Comparison of ENCODE assay signal across 5 fruit fly cellular contexts in genomic region chr3R:20253818-20254217, dm6.
TF ChIP-seq lines count a peak whose summit lies in the region.

No protein-coding gene starts in this region.

- no peak for TF ChIP-seq CTCF in whole organism, embryonic (GFP tag; optimal IDR thresholded peaks at IDR 0.05; lab: Kevin White, UChicago)

TF ChIP-seq in whole organism, adult, 20 proteins besides CTCF, POLR2A, EP300 and RAD21:
- TF ChIP-seq CG1620 (GFP tag; optimal IDR thresholded peaks at IDR 0.05; lab: Kevin White, UChicago) (no peak), tj (GFP tag; optimal IDR thresholded peaks at IDR 0.05; lab: Kevin White, UChicago) (peak; percentile 3), cic (GFP tag; optimal IDR thresholded peaks at IDR 0.05; lab: Kevin White, UChicago) (peak; percentile 100), pad (GFP tag; optimal IDR thresholded peaks at IDR 0.05; lab: Kevin White, UChicago) (peak; percentile 69), CG7101 (tag; optimal IDR thresholded peaks at IDR 0.05; lab: Kevin White, UChicago) (peak; percentile 37), Mnt (GFP tag; optimal IDR thresholded peaks at IDR 0.05; lab: Kevin White, UChicago) (peak; percentile 35)

TF ChIP-seq in whole organism, embryonic, 481 proteins besides CTCF, POLR2A, EP300 and RAD21 (continues in another document):
- TF ChIP-seq Bgb (GFP tag; IDR thresholded peaks at IDR 0.05; lab: Robert Waterston, UW; ENCODE audit: partially characterized antibody): peak; percentile 11; the same call in 1 of the 2 replicates
- no peak for TF ChIP-seq Mes4 (GFP tag; optimal IDR thresholded peaks at IDR 0.05; lab: Kevin White, UChicago)
- peak; percentile 49 for TF ChIP-seq CG9215 (GFP tag; IDR thresholded peaks at IDR 0.05; lab: Robert Waterston, UW)
- TF ChIP-seq kah (GFP tag; optimal IDR thresholded peaks at IDR 0.05; lab: Kevin White, UChicago): peak; percentile 21
- peak; percentile 12; the same call in 1 of the 3 replicates for TF ChIP-seq sr (GFP tag; IDR thresholded peaks at IDR 0.05; lab: Robert Waterston, UW)
- no peak for TF ChIP-seq lov (optimal IDR thresholded peaks at IDR 0.05; lab: Kevin White, UChicago)
- no peak for TF ChIP-seq lov (GFP tag; IDR thresholded peaks at IDR 0.05; lab: Robert Waterston, UW)
- TF ChIP-seq CG3838 (GFP tag; optimal IDR thresholded peaks at IDR 0.05; lab: Kevin White, UChicago): no peak
- peak; percentile 80 for TF ChIP-seq CG12769 (tag; optimal IDR thresholded peaks at IDR 0.05; lab: Kevin White, UChicago)
- peak in 1 of 2 experiments; percentile 50 for TF ChIP-seq Eip74EF (GFP tag; optimal IDR thresholded peaks at IDR 0.05; lab: Kevin White, UChicago)
- TF ChIP-seq CG13894 (tag; optimal IDR thresholded peaks at IDR 0.05; lab: Kevin White, UChicago): peak; percentile 3
- TF ChIP-seq CG1602 (GFP tag; optimal IDR thresholded peaks at IDR 0.05; lab: Kevin White, UChicago): no peak
- TF ChIP-seq CG7745 (tag; optimal IDR thresholded peaks at IDR 0.05; lab: Kevin White, UChicago): peak; percentile 30
- TF ChIP-seq inv (GFP tag; IDR thresholded peaks at IDR 0.05; lab: Robert Waterston, UW; ENCODE audit: partially characterized antibody): no peak
- peak; percentile 15; the same call in 1 of the 3 replicates for TF ChIP-seq otp (GFP tag; IDR thresholded peaks at IDR 0.05; lab: Robert Waterston, UW)
- TF ChIP-seq hbn (GFP tag; IDR thresholded peaks at IDR 0.05; lab: Robert Waterston, UW; ENCODE audit: partially characterized antibody): peak; percentile 34; the same call in 1 of the 2 replicates
- peak; percentile 89 to 91 for TF ChIP-seq Trl (optimal IDR thresholded peaks at IDR 0.05; lab: Kevin White, UChicago)
- peak; percentile 40 for TF ChIP-seq Trl (GFP tag; optimal IDR thresholded peaks at IDR 0.05; lab: Kevin White, UChicago)
- 0 out of 3 replicates have a peak, but pooled peaks have one; percentile 30 for TF ChIP-seq so (GFP tag; IDR thresholded peaks at IDR 0.05; lab: Robert Waterston, UW)

TF ChIP-seq in whole organism, prepupa, 60 proteins besides CTCF, POLR2A, EP300 and RAD21:
- TF ChIP-seq CG16779 (tag; optimal IDR thresholded peaks at IDR 0.05; lab: Kevin White, UChicago) (peak; percentile 35), dsx (GFP tag; optimal IDR thresholded peaks at IDR 0.05; lab: Kevin White, UChicago; ENCODE audit: poor library complexity, severe bottlenecking) (peak; percentile 33), fkh (GFP tag; optimal IDR thresholded peaks at IDR 0.05; lab: Kevin White, UChicago) (peak; percentile 31), CG6163 (GFP tag; IDR thresholded peaks at IDR 0.05; lab: Robert Waterston, UW) (0 out of 3 replicates have a peak, but pooled peaks have one; percentile 7), CG11902 (GFP tag; optimal IDR thresholded peaks at IDR 0.05; lab: Kevin White, UChicago) (no peak), topi (GFP tag; optimal IDR thresholded peaks at IDR 0.05; lab: Kevin White, UChicago) (no peak), achi (GFP tag; optimal IDR thresholded peaks at IDR 0.05; lab: Kevin White, UChicago) (no peak), CG6808 (GFP tag; optimal IDR thresholded peaks at IDR 0.05; lab: Kevin White, UChicago) (no peak), CG3919 (GFP tag; optimal IDR thresholded peaks at IDR 0.05; lab: Kevin White, UChicago) (no peak), CG9139 (GFP tag; optimal IDR thresholded peaks at IDR 0.05; lab: Kevin White, UChicago) (no peak), Gug (GFP tag; IDR thresholded peaks at IDR 0.05; lab: Robert Waterston, UW) (no peak), CG6792 (GFP tag; optimal IDR thresholded peaks at IDR 0.05; lab: Kevin White, UChicago) (no peak)

TF ChIP-seq in whole organism, pupa, 21 proteins besides CTCF, POLR2A, EP300 and RAD21:
- TF ChIP-seq CG34367 (tag; optimal IDR thresholded peaks at IDR 0.05; lab: Kevin White, UChicago) (no peak), rn (GFP tag; IDR thresholded peaks at IDR 0.05; lab: Robert Waterston, UW) (no peak), CG9948 (tag; optimal IDR thresholded peaks at IDR 0.05; lab: Kevin White, UChicago) (no peak), CG32121 (GFP tag; IDR thresholded peaks at IDR 0.05; lab: Robert Waterston, UW) (no peak), CG4496 (GFP tag; IDR thresholded peaks at IDR 0.05; lab: Robert Waterston, UW) (peak; percentile 41; the same call in 2 of the 3 replicates), Pif1B (GFP tag; optimal IDR thresholded peaks at IDR 0.05; lab: Kevin White, UChicago) (peak; percentile 5), CG15710 (tag; optimal IDR thresholded peaks at IDR 0.05; lab: Kevin White, UChicago) (no peak), EcR (GFP tag; optimal IDR thresholded peaks at IDR 0.05; lab: Kevin White, UChicago) (peak; percentile 19), fd96Ca (GFP tag; IDR thresholded peaks at IDR 0.05; lab: Robert Waterston, UW) (no peak), CG8301 (tag; optimal IDR thresholded peaks at IDR 0.05; lab: Kevin White, UChicago) (no peak), CG14655 (GFP tag; optimal IDR thresholded peaks at IDR 0.05; lab: Kevin White, UChicago) (no peak), D1 (tag; optimal IDR thresholded peaks at IDR 0.05; lab: Kevin White, UChicago) (no peak), Pif1A (GFP tag; optimal IDR thresholded peaks at IDR 0.05; lab: Kevin White, UChicago) (no peak), CG8159 (tag; optimal IDR thresholded peaks at IDR 0.05; lab: Kevin White, UChicago) (no peak), CG17806 (tag; optimal IDR thresholded peaks at IDR 0.05; lab: Kevin White, UChicago) (no peak), CG10348 (GFP tag; IDR thresholded peaks at IDR 0.05; lab: Robert Waterston, UW) (no peak), Ets98B (GFP tag; IDR thresholded peaks at IDR 0.05; lab: Robert Waterston, UW) (peak; percentile 22; the same call in 1 of the 2 replicates), CG12605 (GFP tag; IDR thresholded peaks at IDR 0.05; lab: Robert Waterston, UW) (peak; percentile 13; the same call in 1 of the 2 replicates), gl (tag; optimal IDR thresholded peaks at IDR 0.05; lab: Kevin White, UChicago) (no peak), CG13204 (GFP tag; optimal IDR thresholded peaks at IDR 0.05; lab: Kevin White, UChicago) (peak; percentile 26), Snoo (tag; optimal IDR thresholded peaks at IDR 0.05; lab: Kevin White, UChicago) (no peak)

TF ChIP-seq in whole organism, wandering third instar larva, 38 proteins besides CTCF, POLR2A, EP300 and RAD21:
- TF ChIP-seq Hr83 (GFP tag; optimal IDR thresholded peaks at IDR 0.05; lab: Kevin White, UChicago; ENCODE audit: poor library complexity, severe bottlenecking): no peak
- TF ChIP-seq Dif (GFP tag; optimal IDR thresholded peaks at IDR 0.05; lab: Kevin White, UChicago; ENCODE audit: partially characterized antibody): peak; percentile 87
- peak; percentile 0 for TF ChIP-seq N (GFP tag; optimal IDR thresholded peaks at IDR 0.05; lab: Kevin White, UChicago)
- TF ChIP-seq jim (GFP tag; optimal IDR thresholded peaks at IDR 0.05; lab: Kevin White, UChicago): no peak
- TF ChIP-seq psq (GFP tag; optimal IDR thresholded peaks at IDR 0.05; lab: Kevin White, UChicago): no peak
- no peak for TF ChIP-seq Mio (GFP tag; optimal IDR thresholded peaks at IDR 0.05; lab: Kevin White, UChicago)
- TF ChIP-seq HLH106 (tag; optimal IDR thresholded peaks at IDR 0.05; lab: Kevin White, UChicago): no peak
- no peak for TF ChIP-seq Jra (GFP tag; optimal IDR thresholded peaks at IDR 0.05; lab: Kevin White, UChicago)
- TF ChIP-seq h (GFP tag; optimal IDR thresholded peaks at IDR 0.05; lab: Kevin White, UChicago): no peak
- no peak for TF ChIP-seq dmrt93B (GFP tag; optimal IDR thresholded peaks at IDR 0.05; lab: Kevin White, UChicago)
- no peak for TF ChIP-seq sv (GFP tag; optimal IDR thresholded peaks at IDR 0.05; lab: Kevin White, UChicago)
- no peak for TF ChIP-seq Rel (GFP tag; optimal IDR thresholded peaks at IDR 0.05; lab: Kevin White, UChicago)
- TF ChIP-seq Rel (tag; optimal IDR thresholded peaks at IDR 0.05; lab: Kevin White, UChicago): no peak
- TF ChIP-seq dl (GFP tag; optimal IDR thresholded peaks at IDR 0.05; lab: Kevin White, UChicago; ENCODE audit: insufficient read depth in 1 of 2, partially characterized antibody in 2 of 2): peak; percentile 27 to 54
- TF ChIP-seq sage (GFP tag; optimal IDR thresholded peaks at IDR 0.05; lab: Kevin White, UChicago): no peak
- TF ChIP-seq Hnf4 (GFP tag; optimal IDR thresholded peaks at IDR 0.05; lab: Kevin White, UChicago): no peak
TF ChIP-seq in whole organism, wandering third instar larva: peak in this region for 3.
